Fruit fly (Drosophila melanogaster): ENCODE results near the gene CG44014.

The CG44014 gene

DNA sequence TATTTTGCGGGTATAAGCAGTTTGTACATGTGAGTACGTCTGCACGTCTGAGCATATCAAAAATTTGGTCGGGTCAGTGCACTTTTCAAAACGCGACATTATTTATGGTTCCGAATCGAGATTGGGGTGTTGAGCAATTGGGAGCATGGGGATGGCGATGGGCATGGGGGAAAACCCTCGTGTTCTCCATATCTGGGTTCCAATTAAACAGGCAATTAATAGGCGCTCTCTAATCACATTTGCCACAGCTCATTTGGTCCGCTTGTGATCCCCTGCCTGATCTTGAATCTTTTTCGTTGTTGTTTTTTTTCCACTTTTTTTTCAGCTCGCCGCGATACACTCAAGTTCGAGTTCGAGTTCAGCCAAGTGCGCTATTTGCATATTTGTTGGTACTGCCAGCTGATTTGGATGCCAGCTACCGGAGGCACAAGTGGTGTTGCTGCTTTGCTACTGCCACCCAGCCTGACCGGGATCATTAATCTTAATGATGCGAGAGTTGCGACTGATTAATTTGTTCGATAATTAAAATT lies 50.4 kb downstream of the CG44014 start:
- peak; percentile 63; the same call in 1 of the 2 replicates for TF ChIP-seq Awh (GFP tag; IDR thresholded peaks at IDR 0.05)
- TF ChIP-seq ATbp (GFP tag; optimal IDR thresholded peaks at IDR 0.05), result no peak
- TF ChIP-seq Dfd (GFP tag; optimal IDR thresholded peaks at IDR 0.05), result no peak
- no peak for TF ChIP-seq Dref (GFP tag; IDR thresholded peaks at IDR 0.05)
- TF ChIP-seq Max (GFP tag; optimal IDR thresholded peaks at IDR 0.05), result no peak
- no peak for TF ChIP-seq Dip2 (GFP tag; IDR thresholded peaks at IDR 0.05)
- no peak for TF ChIP-seq HmgD (GFP tag; optimal IDR thresholded peaks at IDR 0.05)
- TF ChIP-seq CG7963 (GFP tag; IDR thresholded peaks at IDR 0.05; ENCODE audit: partially characterized antibody), result no peak
- TF ChIP-seq CG5180 (GFP tag; optimal IDR thresholded peaks at IDR 0.05), result peak; percentile 15
- no peak for TF ChIP-seq toy (GFP tag; IDR thresholded peaks at IDR 0.05)
- no peak for TF ChIP-seq zen2 (GFP tag; IDR thresholded peaks at IDR 0.05; ENCODE audit: partially characterized antibody)
- TF ChIP-seq grau (tag; optimal IDR thresholded peaks at IDR 0.05), result no peak
- TF ChIP-seq gsb (GFP tag; IDR thresholded peaks at IDR 0.05), result no peak
- TF ChIP-seq CG5245 (GFP tag; optimal IDR thresholded peaks at IDR 0.05), result no peak
- no peak for TF ChIP-seq lmd (GFP tag; IDR thresholded peaks at IDR 0.05)
- TF ChIP-seq CG12659 (GFP tag; optimal IDR thresholded peaks at IDR 0.05), result no peak
- no peak for TF ChIP-seq maf-S (GFP tag; optimal IDR thresholded peaks at IDR 0.05)
- no peak for TF ChIP-seq grn (GFP tag; optimal IDR thresholded peaks at IDR 0.05)
- TF ChIP-seq Med (GFP tag), result no peak
- TF ChIP-seq gcm (GFP tag; optimal IDR thresholded peaks at IDR 0.05), result no peak
- TF ChIP-seq pros (GFP tag; optimal IDR thresholded peaks at IDR 0.05), result no peak
- TF ChIP-seq CG34376 (GFP tag; optimal IDR thresholded peaks at IDR 0.05), result peak; percentile 20
- no peak for TF ChIP-seq HHEX (GFP tag; optimal IDR thresholded peaks at IDR 0.05)
- TF ChIP-seq CHES-1-like (GFP tag; optimal IDR thresholded peaks at IDR 0.05), result no peak

Measured in whole organism, embryonic.